Worm (Caenorhabditis elegans) whole organism, young adult: ENCODE measurements around the gene srt-29.

Experiments used
- B0336.3 ChIP-seq: fragments of 200-800 bp; sonication (Bioruptor generic); IDR thresholded peaks from 2 replicates; pipeline ENCODE4 v1.3.6; 2022; ENCODE audit warnings: missing genetic modification characterization, missing compliant biosample characterization
- F23B12.7 ChIP-seq: sonication (generic microtip); optimal IDR thresholded peaks from 2 replicates; lab custom pipeline; 2017; ENCODE audit warnings: missing genetic modification characterization, mild to moderate bottlenecking, missing compliant biosample characterization, antibody characterized with exemption, moderate library complexity; ENCODE audit not compliant: insufficient read depth
- F39B2.1 ChIP-seq: fragments of 200-800 bp; sonication (Bioruptor generic); IDR thresholded peaks from 2 replicates; pipeline ENCODE4 v1.3.6; 2022; ENCODE audit warnings: missing genetic modification reagents, missing genetic modification characterization, missing compliant biosample characterization
- F52B5.7 ChIP-seq: sonication (generic microtip); optimal IDR thresholded peaks from 2 replicates; lab custom pipeline; 2016; ENCODE audit warnings: mild to moderate bottlenecking, missing genetic modification characterization, missing compliant biosample characterization
- F55B11.4 ChIP-seq: sonication (generic microtip); optimal IDR thresholded peaks from 2 replicates; lab custom pipeline; 2016; ENCODE audit warnings: missing compliant biosample characterization, missing genetic modification characterization, borderline replicate concordance; ENCODE audit not compliant: insufficient read depth
- Y53G8AR.9 ChIP-seq: fragments of 200-800 bp; sonication (Bioruptor generic); conservative IDR thresholded peaks from 2 replicates; pipeline ENCODE4 v1.3.6; 2022; ENCODE audit warnings: missing genetic modification reagents, missing genetic modification characterization, missing compliant biosample characterization
- Y79H2A.3 ChIP-seq: fragments of 200-800 bp; sonication (Bioruptor generic); conservative IDR thresholded peaks from 2 replicates; pipeline ENCODE4 v1.3.6; 2022; ENCODE audit warnings: missing genetic modification reagents, missing genetic modification characterization, missing compliant biosample characterization
- ZK185.1 ChIP-seq: sonication (generic microtip); optimal IDR thresholded peaks from 2 replicates; lab custom pipeline; 2016; ENCODE audit warnings: mild to moderate bottlenecking, missing genetic modification characterization, missing compliant biosample characterization; ENCODE audit not compliant: poor library complexity, severe bottlenecking
- athp-1 ChIP-seq: sonication (generic microtip); optimal IDR thresholded peaks from 2 replicates; lab custom pipeline; 2017; ENCODE audit warnings: mild to moderate bottlenecking, missing genetic modification characterization, missing compliant biosample characterization
- ceh-79 ChIP-seq: sonication (generic microtip); optimal IDR thresholded peaks from 2 replicates; lab custom pipeline; 2017; ENCODE audit warnings: mild to moderate bottlenecking, missing genetic modification characterization, missing compliant biosample characterization
- dox-1 ChIP-seq: fragments of 200-800 bp; sonication (Bioruptor generic); IDR thresholded peaks from 2 replicates; pipeline ENCODE4 v1.3.6; 2022; ENCODE audit warnings: missing genetic modification reagents, missing genetic modification characterization, missing compliant biosample characterization
- dpl-1 ChIP-seq: fragments of 150-350 bp; optimal IDR thresholded peaks from 2 replicates; lab custom pipeline; 2014; ENCODE audit warnings: missing biosample characterization, missing genetic modification reagents, missing genetic modification characterization
- efl-1 ChIP-seq: fragments of 150-350 bp; optimal IDR thresholded peaks from 2 replicates; lab custom pipeline; 2014; ENCODE audit warnings: missing biosample characterization, missing genetic modification reagents, missing genetic modification characterization
- egl-18 ChIP-seq: fragments of 200-800 bp; sonication (Bioruptor generic); IDR thresholded peaks from 2 replicates; pipeline ENCODE4 v1.3.6; 2022; ENCODE audit warnings: missing genetic modification reagents, missing genetic modification characterization, missing compliant biosample characterization
- egrh-3 ChIP-seq: fragments of 200-800 bp; sonication (Bioruptor generic); IDR thresholded peaks from 2 replicates; pipeline ENCODE4 v1.3.6; 2022; ENCODE audit warnings: missing genetic modification reagents, missing genetic modification characterization, missing compliant biosample characterization
- fkh-3 ChIP-seq: sonication (generic microtip); optimal IDR thresholded peaks from 2 replicates; lab custom pipeline; 2016; ENCODE audit warnings: mild to moderate bottlenecking, missing genetic modification characterization, missing compliant biosample characterization
- him-1 ChIP-seq: sonication (generic microtip); optimal IDR thresholded peaks from 2 replicates; lab custom pipeline; 2016; ENCODE audit warnings: missing genotype, missing genetic modification reagents, missing genetic modification characterization, missing compliant biosample characterization
- hrde-1 ChIP-seq: sonication (generic microtip); optimal IDR thresholded peaks from 2 replicates; lab custom pipeline; 2016; ENCODE audit warnings: missing genetic modification characterization, mild to moderate bottlenecking, missing compliant biosample characterization, moderate library complexity, missing genotype, missing genetic modification reagents, borderline replicate concordance
- let-526 ChIP-seq: fragments of 200-800 bp; sonication (Bioruptor generic); IDR thresholded peaks from 2 replicates; pipeline ENCODE4 v1.3.6; 2022; ENCODE audit warnings: missing genetic modification reagents, missing genetic modification characterization, missing compliant biosample characterization
- let-607 ChIP-seq, 2 experiments: fragments of 200-800 bp in 1 of 2; sonication (Bioruptor generic) in 1 of 2; sonication (generic microtip) in 1 of 2; optimal IDR thresholded peaks; 2 replicates each; lab custom pipeline; 2016 to 2018; ENCODE audit warnings: mild to moderate bottlenecking in 2 of 2, missing compliant biosample characterization in 2 of 2, missing genetic modification characterization in 2 of 2, moderate library complexity in 2 of 2, missing genotype in 1 of 2
- lin-54 ChIP-seq: fragments of 200-800 bp; sonication (Bioruptor generic); optimal IDR thresholded peaks from 2 replicates; lab custom pipeline; 2018; ENCODE audit warnings: mild to moderate bottlenecking, missing genetic modification characterization, missing compliant biosample characterization
- madf-3 ChIP-seq: fragments of 200-800 bp; sonication (Bioruptor generic); IDR thresholded peaks from 2 replicates; pipeline ENCODE4 v1.3.6; 2022; ENCODE audit warnings: missing genetic modification reagents, missing genetic modification characterization, missing compliant biosample characterization
- madf-6 ChIP-seq: fragments of 200-800 bp; sonication (Bioruptor generic); IDR thresholded peaks from 2 replicates; pipeline ENCODE4 v1.3.6; 2022; ENCODE audit warnings: missing genetic modification reagents, missing genetic modification characterization, missing compliant biosample characterization
- madf-8 ChIP-seq: fragments of 200-800 bp; sonication (Bioruptor generic); conservative IDR thresholded peaks from 2 replicates; pipeline ENCODE4 v1.3.6; 2022; ENCODE audit warnings: missing genetic modification reagents, missing genetic modification characterization, missing compliant biosample characterization
- mcd-1 ChIP-seq: fragments of 200-800 bp; sonication (Bioruptor generic); IDR thresholded peaks from 2 replicates; pipeline ENCODE4 v1.3.6; 2022; ENCODE audit warnings: missing genetic modification reagents, missing genetic modification characterization, missing compliant biosample characterization
- nfya-2 ChIP-seq: fragments of 200-800 bp; sonication (Bioruptor generic); IDR thresholded peaks from 2 replicates; pipeline ENCODE4 v1.3.6; 2022; ENCODE audit warnings: missing genetic modification reagents, missing genetic modification characterization, missing compliant biosample characterization
- nfyb-1 ChIP-seq: fragments of 200-800 bp; sonication (Bioruptor generic); IDR thresholded peaks from 2 replicates; pipeline ENCODE4 v1.3.6; 2022; ENCODE audit warnings: missing genetic modification reagents, missing genetic modification characterization, missing compliant biosample characterization
- nhr-120 ChIP-seq: fragments of 200-800 bp; sonication (Bioruptor generic); IDR thresholded peaks from 2 replicates; pipeline ENCODE4 v1.3.6; 2022; ENCODE audit warnings: missing genetic modification characterization, missing compliant biosample characterization
- nhr-179 ChIP-seq: sonication (generic microtip); optimal IDR thresholded peaks from 2 replicates; lab custom pipeline; 2016; ENCODE audit warnings: mild to moderate bottlenecking, missing genetic modification characterization, missing compliant biosample characterization
- nhr-90 ChIP-seq: sonication (generic microtip); optimal IDR thresholded peaks from 2 replicates; lab custom pipeline; 2016; ENCODE audit warnings: missing genotype, mild to moderate bottlenecking, missing genetic modification characterization, missing compliant biosample characterization
- pbrm-1 ChIP-seq: fragments of 200-800 bp; sonication (Bioruptor generic); IDR thresholded peaks from 2 replicates; pipeline ENCODE4 v1.3.6; 2022; ENCODE audit warnings: missing genetic modification reagents, missing genetic modification characterization, missing compliant biosample characterization
- pha-4 ChIP-seq: fragments of 150-350 bp; sonication (generic microtip); optimal IDR thresholded peaks from 2 replicates; lab custom pipeline; 2014; ENCODE audit warnings: missing biosample characterization, missing genetic modification reagents, missing genetic modification characterization
- rec-8 ChIP-seq, 2 experiments: sonication (generic microtip); optimal IDR thresholded peaks; 2 replicates each; lab custom pipeline; 2016; ENCODE audit warnings: mild to moderate bottlenecking in 2 of 2, missing genetic modification characterization in 2 of 2, missing genetic modification reagents in 2 of 2, missing genotype in 2 of 2, missing biosample characterization in 1 of 2, missing compliant biosample characterization in 1 of 2, moderate library complexity in 1 of 2
- tbx-9 ChIP-seq: sonication (generic microtip); optimal IDR thresholded peaks from 2 replicates; lab custom pipeline; 2016; ENCODE audit warnings: borderline replicate concordance, missing genetic modification characterization, inconsistent platforms, missing compliant biosample characterization
- tlf-1 ChIP-seq: fragments of 200-800 bp; sonication (Bioruptor generic); optimal IDR thresholded peaks from 2 replicates; lab custom pipeline; 2018; ENCODE audit warnings: mild to moderate bottlenecking, missing genetic modification characterization, missing compliant biosample characterization
- unc-62 ChIP-seq: fragments of 150-350 bp; optimal IDR thresholded peaks from 2 replicates; lab custom pipeline; 2014; ENCODE audit warnings: missing biosample characterization, missing genetic modification reagents, missing genetic modification characterization
- zfh-2 ChIP-seq: fragments of 200-800 bp; sonication (Bioruptor generic); conservative IDR thresholded peaks from 2 replicates; pipeline ENCODE4 v1.3.6; 2022; ENCODE audit warnings: missing genetic modification reagents, missing genetic modification characterization, missing compliant biosample characterization
- ztf-25 ChIP-seq: fragments of 200-800 bp; sonication (Bioruptor generic); IDR thresholded peaks from 2 replicates; pipeline ENCODE4 v1.3.6; 2022; ENCODE audit warnings: missing genetic modification reagents, missing genetic modification characterization, missing compliant biosample characterization
- ztf-6 ChIP-seq: fragments of 200-800 bp; sonication (Bioruptor generic); IDR thresholded peaks from 2 replicates; pipeline ENCODE4 v1.3.6; 2022; ENCODE audit warnings: missing genetic modification reagents, missing genetic modification characterization, missing compliant biosample characterization

The srt-29 gene

ce11 chrV:2706379-2706778, 12.6 kb downstream of the srt-29 start (continued):
- TF ChIP-seq madf-8 (no peak), madf-3 (GFP tag; lab: Robert Waterston, UW) (no peak), him-1 (tag; lab: Kevin White, UChicago) (no peak), rec-8 (tag; optimal IDR thresholded peaks at IDR 0.05; lab: Kevin White, UChicago) (no peak), unc-62 (GFP tag; lab: Kevin White, UChicago) (no peak), egl-18 (GFP tag; lab: Robert Waterston, UW) (no peak)

- TF ChIP-seq zfh-2 (GFP tag; lab: Robert Waterston, UW) (peak; percentile 53; the same call in 1 of the 2 replicates), egrh-3 (GFP tag; lab: Robert Waterston, UW) (peak; percentile 71; the same call in 1 of the 2 replicates), ztf-25 (GFP tag; lab: Robert Waterston, UW) (0 out of 2 replicates have a peak, but pooled peaks have one; percentile 3), efl-1 (GFP tag; lab: Kevin White, UChicago) (no peak), B0336.3 (GFP tag; lab: Robert Waterston, UW) (peak; percentile 47; the same call in 1 of the 2 replicates)
Measured at ce11 chrV:2703299-2703698, 15.6 kb downstream of the srt-29 start.

- TF ChIP-seq ZK185.1 (no peak), efl-1 (GFP tag; lab: Kevin White, UChicago) (no peak), Y79H2A.3 (no peak), dpl-1 (GFP tag; lab: Kevin White, UChicago) (no peak), fkh-3 (tag; lab: Kevin White, UChicago) (no peak), nfya-2 (GFP tag; lab: Robert Waterston, UW) (no peak), egl-18 (GFP tag; lab: Robert Waterston, UW) (no peak), ceh-79 (tag; lab: Kevin White, UChicago) (no peak), unc-62 (GFP tag; lab: Kevin White, UChicago) (no peak), F23B12.7 (tag; lab: Kevin White, UChicago) (no peak), F39B2.1 (no peak), let-607 (tag; optimal IDR thresholded peaks at IDR 0.05; lab: Kevin White, UChicago) (no peak), mcd-1 (GFP tag; lab: Robert Waterston, UW) (0 out of 2 replicates have a peak, but pooled peaks have one; percentile 10), tlf-1 (GFP tag; lab: Kevin White, UChicago) (no peak), tbx-9 (tag; lab: Kevin White, UChicago) (no peak), nhr-179 (tag; lab: Kevin White, UChicago) (no peak), nfyb-1 (GFP tag; lab: Robert Waterston, UW) (no peak), zfh-2 (GFP tag; lab: Robert Waterston, UW) (peak; percentile 73), hrde-1 (no peak), nhr-90 (tag; lab: Kevin White, UChicago) (no peak), ztf-25 (GFP tag; lab: Robert Waterston, UW) (no peak), madf-3 (GFP tag; lab: Robert Waterston, UW) (0 out of 2 replicates have a peak, but pooled peaks have one; percentile 9), let-526 (GFP tag; lab: Robert Waterston, UW) (no peak), F55B11.4 (tag; lab: Kevin White, UChicago) (no peak), F52B5.7 (tag; lab: Kevin White, UChicago) (no peak)
Measured at ce11 chrV:2702883-2703282, 16.1 kb downstream of the srt-29 start.

- TF ChIP-seq mcd-1 (GFP tag; lab: Robert Waterston, UW) (peak; percentile 51), Y53G8AR.9 (GFP tag; lab: Robert Waterston, UW) (0 out of 2 replicates have a peak, but pooled peaks have one; percentile 33), pbrm-1 (no peak), nhr-120 (0 out of 2 replicates have a peak, but pooled peaks have one; percentile 37), B0336.3 (GFP tag; lab: Robert Waterston, UW) (0 out of 2 replicates have a peak, but pooled peaks have one; percentile 46), pha-4 (no peak), lin-54 (GFP tag; lab: Kevin White, UChicago) (peak; percentile 7), ztf-6 (GFP tag; lab: Robert Waterston, UW) (no peak), athp-1 (tag; lab: Kevin White, UChicago) (peak; percentile 31), dox-1 (GFP tag; lab: Robert Waterston, UW) (no peak), F52B5.7 (tag; lab: Kevin White, UChicago) (peak; percentile 50), madf-6 (GFP tag; lab: Robert Waterston, UW) (peak; percentile 32; the same call in 1 of the 2 replicates)
Measured at ce11 chrV:2698826-2699225, 20.1 kb downstream of the srt-29 start, which contains the start of gene nuo-5. TSS of gene nuo-5 (plus strand) at chrV:2698972.
